Fruit fly (Drosophila melanogaster): ENCODE data around the gene Polr2B.

DNA sequence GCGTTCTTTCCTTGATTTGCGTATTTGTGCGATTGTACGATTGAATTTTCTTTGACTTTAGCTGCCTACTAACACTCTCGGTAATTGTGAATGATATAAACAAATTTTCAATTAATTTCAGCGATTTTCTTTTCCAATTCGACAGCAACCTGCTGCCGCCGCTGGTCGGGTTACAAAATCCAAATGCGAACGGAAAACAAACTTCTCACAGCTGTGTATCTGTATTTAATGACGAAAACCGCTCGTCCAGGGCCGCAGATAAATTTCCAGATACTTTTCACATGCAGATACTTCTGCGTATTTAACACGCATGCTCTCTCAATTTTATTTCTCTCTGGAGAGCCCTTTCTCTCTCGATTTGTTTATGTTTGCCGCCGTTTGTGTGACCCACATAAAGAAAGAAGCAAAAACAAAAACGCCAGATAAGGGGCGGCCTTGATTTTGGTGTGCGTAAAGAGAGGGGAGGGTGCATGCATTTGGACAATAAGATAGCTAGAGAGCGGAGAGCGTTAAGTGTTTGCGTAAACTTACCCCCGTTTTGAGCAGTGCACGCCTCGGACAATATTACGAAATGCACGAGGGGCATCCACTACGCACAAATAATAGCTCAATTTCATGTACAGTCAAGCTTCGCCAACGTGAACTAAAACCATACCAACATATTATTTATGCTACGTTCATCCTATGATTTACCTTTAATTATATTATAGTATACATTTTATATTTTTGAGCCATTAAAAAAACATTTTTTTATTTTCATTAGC is 17.3 kb upstream of the Polr2B start, which contains the start of gene CG12402:
- no peak for TF ChIP-seq h (optimal IDR thresholded peaks at IDR 0.05)
- no peak for TF ChIP-seq psq (optimal IDR thresholded peaks at IDR 0.05)
- TF ChIP-seq ttk (optimal IDR thresholded peaks at IDR 0.05): no peak
- no peak for TF ChIP-seq Myc (optimal IDR thresholded peaks at IDR 0.05)
- no peak for TF ChIP-seq insv (optimal IDR thresholded peaks at IDR 0.05)
- TF ChIP-seq Sin3A (optimal IDR thresholded peaks at IDR 0.05): no peak
